Worm (Caenorhabditis elegans) whole organism, mixed stage, embryonic: ENCODE results near the gene npr-16.

Experiments used
- cnd-1 ChIP-seq: fragments of 200-800 bp; sonication (Bioruptor generic); optimal IDR thresholded peaks from 2 replicates; lab custom pipeline; 2018; ENCODE audit warnings: mild to moderate bottlenecking, missing genetic modification characterization, missing compliant biosample characterization
- flh-1 ChIP-seq: fragments of 200-800 bp; sonication (Bioruptor generic); optimal IDR thresholded peaks from 2 replicates; lab custom pipeline; 2018; ENCODE audit warnings: mild to moderate bottlenecking, missing genetic modification characterization, moderate library complexity, missing compliant biosample characterization
- nhr-76 ChIP-seq: sonication (generic microtip); optimal IDR thresholded peaks from 2 replicates; lab custom pipeline; 2017; ENCODE audit warnings: missing biosample characterization, missing genetic modification characterization
- pha-4 ChIP-seq: fragments of 150-350 bp; optimal IDR thresholded peaks from 2 replicates; lab custom pipeline; 2018; ENCODE audit warnings: missing biosample characterization, missing genetic modification reagents, missing genetic modification characterization
- snpc-4 ChIP-seq: fragments of 150-350 bp; optimal IDR thresholded peaks from 2 replicates; lab custom pipeline; 2014; ENCODE audit warnings: missing biosample characterization, missing genetic modification characterization
- unc-120 ChIP-seq: sonication (generic microtip); optimal IDR thresholded peaks from 2 replicates; lab custom pipeline; 2017; ENCODE audit warnings: missing genetic modification characterization, missing compliant biosample characterization; ENCODE audit not compliant: poor library complexity, severe bottlenecking
- unc-39 ChIP-seq: fragments of 150-350 bp; optimal IDR thresholded peaks from 2 replicates; lab custom pipeline; 2014; ENCODE audit warnings: missing biosample characterization, missing genetic modification characterization
- unc-62 ChIP-seq: fragments of 150-350 bp; optimal IDR thresholded peaks from 2 replicates; lab custom pipeline; 2014; ENCODE audit warnings: missing biosample characterization, missing genetic modification reagents, missing genetic modification characterization
- ztf-11 ChIP-seq: fragments of 150-350 bp; optimal IDR thresholded peaks from 2 replicates; lab custom pipeline; 2014; ENCODE audit warnings: missing biosample characterization, missing genetic modification characterization

DNA sequence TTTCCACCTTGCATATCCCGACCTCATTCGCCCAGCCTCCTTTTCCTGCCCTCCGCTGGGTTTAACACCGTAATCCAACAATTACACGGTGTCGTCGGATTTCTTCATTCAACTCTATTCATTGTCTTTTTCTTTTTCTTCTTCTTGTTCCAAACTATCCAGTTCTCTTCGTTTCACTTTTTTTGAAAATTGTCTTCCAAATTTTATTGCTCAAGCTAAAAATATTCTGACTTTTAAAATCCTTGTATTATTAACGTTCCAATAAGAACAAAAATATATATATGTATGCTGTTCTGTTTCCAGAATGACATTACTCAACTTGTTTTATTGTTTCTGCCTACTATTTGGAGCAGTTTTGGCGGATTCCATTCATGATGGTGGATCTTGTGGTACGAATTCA is 38.6 kb upstream of the npr-16 start, which contains the start of gene wrt-6:
- no peak for TF ChIP-seq unc-62 (GFP tag; lab: Kevin White, UChicago)
- no peak for TF ChIP-seq pha-4
- TF ChIP-seq snpc-4 (tag; lab: Kevin White, UChicago): no peak
- TF ChIP-seq unc-120 (tag; lab: Kevin White, UChicago): no peak
- TF ChIP-seq ztf-11 (tag; lab: Kevin White, UChicago): no peak
- TF ChIP-seq unc-39 (tag; lab: Kevin White, UChicago): no peak
- no peak for TF ChIP-seq nhr-76 (tag; lab: Kevin White, UChicago)
- TF ChIP-seq flh-1 (GFP tag; lab: Kevin White, UChicago): no peak
- TF ChIP-seq cnd-1 (tag; lab: Kevin White, UChicago): no peak
